Fruit fly (Drosophila melanogaster) whole organism: ENCODE data around the gene smal.

ENCODE experiments used
- CG8478 ChIP-seq: fragments of >200 bp; optimal IDR thresholded peaks from 2 replicates; lab custom pipeline; 2018; ENCODE audit warnings: inconsistent platforms
- Dll ChIP-seq: fragments of >200 bp; optimal IDR thresholded peaks from 2 replicates; lab custom pipeline; 2017
- EcR ChIP-seq, 2 experiments: fragments of >200 bp; optimal IDR thresholded peaks; 2 replicates each; lab custom pipeline; 2017; ENCODE audit warnings: missing biosample characterization in 2 of 2, missing genetic modification characterization in 2 of 2, missing genetic modification reagents in 2 of 2
- pan ChIP-seq: fragments of >200 bp; optimal IDR thresholded peaks from 2 replicates; lab custom pipeline; 2017
- psq ChIP-seq: fragments of >200 bp; optimal IDR thresholded peaks from 2 replicates; lab custom pipeline; 2017
- usp ChIP-seq: fragments of >200 bp; optimal IDR thresholded peaks from 2 replicates; lab custom pipeline; 2017; ENCODE audit warnings: missing biosample characterization, missing genetic modification characterization, mixed read lengths

DNA sequence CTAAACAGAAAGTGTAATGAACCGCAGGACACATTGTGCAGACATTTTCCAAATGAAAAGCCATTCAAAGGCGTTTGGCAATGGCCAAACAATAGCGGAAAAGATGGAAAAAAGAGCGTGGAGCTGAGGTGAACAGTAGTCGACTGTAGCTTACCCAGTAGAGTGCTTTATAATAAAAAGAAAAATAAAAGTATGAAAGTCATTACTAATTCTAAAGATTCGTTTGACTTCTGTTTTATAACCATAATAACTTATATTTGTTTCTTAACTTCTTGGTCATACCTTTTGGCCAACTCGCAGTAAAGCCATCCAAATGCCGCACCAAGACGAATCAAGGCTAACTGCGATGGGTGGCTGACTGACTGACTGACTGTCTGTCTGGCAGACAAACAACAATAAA is 60.4 kb downstream of the smal start:
- TF ChIP-seq EcR (GFP tag; optimal IDR thresholded peaks at IDR 0.05; lab: Kevin White, UChicago), result no peak
- TF ChIP-seq pan (lab: Kevin White, UChicago), result no peak
- TF ChIP-seq psq (lab: Kevin White, UChicago), result no peak
- TF ChIP-seq CG8478 (lab: Kevin White, UChicago), result no peak
- no peak for TF ChIP-seq Dll (lab: Kevin White, UChicago)
- no peak for TF ChIP-seq usp (GFP tag; lab: Kevin White, UChicago)
